Worm (Caenorhabditis elegans): Measurements from ENCODE around the gene E02C12.19.

ce11 chrV:9342965-9343628, 33.2 kb downstream of the E02C12.19 start:
- TF ChIP-seq nhr-11 (tag; optimal IDR thresholded peaks at IDR 0.05): no peak
- peak; percentile 37 for TF ChIP-seq fos-1 (tag; optimal IDR thresholded peaks at IDR 0.05)
- TF ChIP-seq fkh-10 (GFP tag; optimal IDR thresholded peaks at IDR 0.05): no peak
- TF ChIP-seq ces-1 (GFP tag; optimal IDR thresholded peaks at IDR 0.05): no peak
- peak; percentile 59 for TF ChIP-seq hmg-1.1 (GFP tag; IDR thresholded peaks at IDR 0.05)
- TF ChIP-seq mep-1 (tag; optimal IDR thresholded peaks at IDR 0.05): no peak
- TF ChIP-seq pqm-1 (tag; optimal IDR thresholded peaks at IDR 0.05): no peak
- no peak for TF ChIP-seq daf-16 (GFP tag; optimal IDR thresholded peaks at IDR 0.05)
- no peak for TF ChIP-seq daf-16 (tag; optimal IDR thresholded peaks at IDR 0.05)
- no peak for TF ChIP-seq nhr-28 (tag; optimal IDR thresholded peaks at IDR 0.05)
- TF ChIP-seq unc-39 (tag; optimal IDR thresholded peaks at IDR 0.05): no peak
- no peak for TF ChIP-seq nhr-111 (GFP tag; optimal IDR thresholded peaks at IDR 0.05)
- peak; percentile 56; the same call in 1 of the 2 replicates for TF ChIP-seq dmd-9 (GFP tag; IDR thresholded peaks at IDR 0.05)

Data from whole organism, L4 larva.